Fruit fly (Drosophila melanogaster) whole organism, embryonic: Measurements from ENCODE around the gene CG43707.
A peak's percentile ranks its signal among the peaks of the same experiment; 100 is the strongest.

Source experiments
- Antp ChIP-seq: fragments of 200-800 bp; sonication (Bioruptor generic); optimal IDR thresholded peaks from 3 replicates; lab custom pipeline; 2016; ENCODE audit warnings: missing biosample characterization, missing genetic modification characterization
- Atf6 ChIP-seq: fragments of 200-800 bp; sonication (Bioruptor generic); IDR thresholded peaks from 2 replicates; pipeline ENCODE4 v1.3.6; 2022; ENCODE audit warnings: missing biosample characterization, missing genetic modification characterization
- Blimp-1 ChIP-seq: fragments of 200-800 bp; sonication (Bioruptor generic); optimal IDR thresholded peaks from 3 replicates; lab custom pipeline; 2018; ENCODE audit warnings: missing biosample characterization, missing genetic modification characterization, mild to moderate bottlenecking, moderate library complexity, missing genetic modification reagents
- CG10321 ChIP-seq: fragments of 200-800 bp; sonication (Bioruptor generic); IDR thresholded peaks from 2 replicates; pipeline ENCODE4 v1.3.6; 2022; ENCODE audit warnings: missing biosample characterization, missing genetic modification characterization
- CG10543 ChIP-seq: fragments of 200-800 bp; sonication (Bioruptor generic); optimal IDR thresholded peaks from 3 replicates; lab custom pipeline; 2017; ENCODE audit warnings: missing biosample characterization, mild to moderate bottlenecking, missing genetic modification characterization, moderate library complexity
- CG11723 ChIP-seq: fragments of 200-800 bp; sonication (Bioruptor generic); optimal IDR thresholded peaks from 2 replicates; lab custom pipeline; 2017; ENCODE audit warnings: missing biosample characterization, mild to moderate bottlenecking, missing genetic modification characterization
- CG12769 ChIP-seq: fragments of 200-800 bp; sonication (Bioruptor generic); optimal IDR thresholded peaks from 2 replicates; lab custom pipeline; 2019; ENCODE audit warnings: missing biosample characterization, mild to moderate bottlenecking, missing genetic modification characterization, moderate library complexity
- CG15011 ChIP-seq: fragments of 200-800 bp; sonication (Bioruptor generic); optimal IDR thresholded peaks from 3 replicates; lab custom pipeline; 2018; ENCODE audit warnings: missing biosample characterization, mild to moderate bottlenecking, missing genetic modification characterization
- CG15073 ChIP-seq: fragments of 200-800 bp; sonication (Bioruptor generic); optimal IDR thresholded peaks from 2 replicates; lab custom pipeline; 2016; ENCODE audit warnings: missing biosample characterization, missing genetic modification characterization
- CG1647 ChIP-seq: fragments of 200-800 bp; sonication (Bioruptor generic); optimal IDR thresholded peaks from 3 replicates; lab custom pipeline; 2016; ENCODE audit warnings: missing biosample characterization, missing genetic modification characterization
- CG17385 ChIP-seq: fragments of 200-800 bp; sonication (Bioruptor generic); optimal IDR thresholded peaks from 3 replicates; lab custom pipeline; 2018; ENCODE audit warnings: missing biosample characterization, mild to moderate bottlenecking, missing genetic modification characterization
- CG2678 ChIP-seq: fragments of 200-800 bp; sonication (Bioruptor generic); optimal IDR thresholded peaks from 3 replicates; lab custom pipeline; 2019; ENCODE audit warnings: missing biosample characterization, mild to moderate bottlenecking, missing genetic modification characterization, moderate library complexity
- CG2889 ChIP-seq: fragments of 200-800 bp; sonication (Bioruptor generic); IDR thresholded peaks from 3 replicates; pipeline ENCODE4 v1.3.6; 2022; ENCODE audit warnings: missing biosample characterization, missing genetic modification characterization
- CG3281 ChIP-seq: fragments of 200-800 bp; sonication (Bioruptor generic); optimal IDR thresholded peaks from 3 replicates; lab custom pipeline; 2017; ENCODE audit warnings: missing biosample characterization, mild to moderate bottlenecking, missing genetic modification characterization
- CG3726 ChIP-seq: fragments of 200-800 bp; sonication (Bioruptor generic); IDR thresholded peaks from 3 replicates; pipeline ENCODE4, ENCODE4 v1.3.6; 2022; ENCODE audit warnings: missing biosample characterization, missing genetic modification characterization
- CG3847 ChIP-seq: fragments of 200-800 bp; sonication (Bioruptor generic); IDR thresholded peaks from 2 replicates; pipeline ENCODE4 v1.3.6; 2022; ENCODE audit warnings: missing biosample characterization, missing genetic modification characterization
- CG4820 ChIP-seq: fragments of 200-800 bp; sonication (Bioruptor generic); optimal IDR thresholded peaks from 3 replicates; lab custom pipeline; 2016; ENCODE audit warnings: missing biosample characterization, missing genetic modification characterization
- CG6175 ChIP-seq: fragments of 200-800 bp; sonication (Bioruptor generic); IDR thresholded peaks from 3 replicates; pipeline ENCODE4 v1.3.6; 2022; ENCODE audit warnings: missing biosample characterization, missing genetic modification characterization
- CG6791 ChIP-seq: fragments of 200-800 bp; sonication (Bioruptor generic); IDR thresholded peaks from 3 replicates; pipeline ENCODE4 v1.3.6; 2022; ENCODE audit warnings: missing biosample characterization, missing genetic modification characterization; ENCODE audit not compliant: partially characterized antibody
- CG8924 ChIP-seq: fragments of 200-800 bp; optimal IDR thresholded peaks from 3 replicates; lab custom pipeline; 2019; ENCODE audit warnings: missing biosample characterization, mild to moderate bottlenecking, missing genetic modification characterization, moderate library complexity
- CrebB ChIP-seq: fragments of 200-800 bp; sonication (Bioruptor generic); optimal IDR thresholded peaks from 3 replicates; lab custom pipeline; 2018; ENCODE audit warnings: missing biosample characterization, mild to moderate bottlenecking, missing genetic modification characterization
- Fer1 ChIP-seq: fragments of 200-800 bp; sonication (Bioruptor generic); optimal IDR thresholded peaks from 2 replicates; lab custom pipeline; 2017; ENCODE audit warnings: missing biosample characterization, mild to moderate bottlenecking, missing genetic modification characterization
- Fer2 ChIP-seq: fragments of 200-800 bp; sonication (Bioruptor generic); optimal IDR thresholded peaks from 2 replicates; lab custom pipeline; 2018; ENCODE audit warnings: missing biosample characterization, mild to moderate bottlenecking, missing genetic modification characterization, moderate library complexity
- H15 ChIP-seq: fragments of 200-800 bp; sonication (Bioruptor generic); IDR thresholded peaks from 3 replicates; pipeline ENCODE4 v1.3.6; 2022; ENCODE audit warnings: missing biosample characterization, missing genetic modification characterization
- Hey ChIP-seq: fragments of 200-800 bp; sonication (Bioruptor generic); optimal IDR thresholded peaks from 3 replicates; lab custom pipeline; 2018; ENCODE audit warnings: missing biosample characterization, mild to moderate bottlenecking, missing genetic modification characterization
- Jarid2 ChIP-seq: fragments of 200-800 bp; sonication (Bioruptor generic); optimal IDR thresholded peaks from 3 replicates; lab custom pipeline; 2017; ENCODE audit warnings: mild to moderate bottlenecking, missing biosample characterization, missing genetic modification reagents, missing genetic modification characterization
- Meics ChIP-seq: fragments of 200-800 bp; sonication (Bioruptor generic); optimal IDR thresholded peaks from 2 replicates; lab custom pipeline; 2017; ENCODE audit warnings: missing biosample characterization, mild to moderate bottlenecking, missing genetic modification characterization
- NFAT ChIP-seq: fragments of 200-800 bp; sonication (Bioruptor generic); IDR thresholded peaks from 2 replicates; pipeline ENCODE4 v1.3.6; 2022; ENCODE audit warnings: missing biosample characterization, missing genetic modification characterization
- Nf-YA ChIP-seq: fragments of 200-800 bp; sonication (Bioruptor generic); IDR thresholded peaks from 2 replicates; pipeline ENCODE4 v1.3.6; 2022; ENCODE audit warnings: missing biosample characterization, missing genetic modification characterization
- NfI ChIP-seq: fragments of 200-800 bp; sonication (Bioruptor generic); optimal IDR thresholded peaks from 3 replicates; lab custom pipeline; 2018; ENCODE audit warnings: missing biosample characterization, mild to moderate bottlenecking, missing genetic modification characterization, moderate library complexity
- Poxn ChIP-seq: fragments of 200-800 bp; sonication (Bioruptor generic); IDR thresholded peaks from 2 replicates; pipeline ENCODE4 v1.3.6; 2022; ENCODE audit warnings: missing biosample characterization, missing genetic modification characterization
- TFAM ChIP-seq: fragments of 200-800 bp; sonication (Bioruptor generic); optimal IDR thresholded peaks from 2 replicates; lab custom pipeline; 2017; ENCODE audit warnings: missing biosample characterization, missing genetic modification characterization, inconsistent platforms
- Xrp1 ChIP-seq: fragments of 200-800 bp; sonication (Bioruptor generic); IDR thresholded peaks from 2 replicates; pipeline ENCODE4 v1.3.6; 2022; ENCODE audit warnings: missing biosample characterization, missing genetic modification characterization
- ap ChIP-seq: fragments of 200-800 bp; sonication (Bioruptor generic); IDR thresholded peaks from 2 replicates; pipeline ENCODE4 v1.3.6; 2022; ENCODE audit warnings: missing biosample characterization, missing genetic modification characterization
- ase ChIP-seq: fragments of 200-800 bp; sonication (Bioruptor generic); IDR thresholded peaks from 3 replicates; pipeline ENCODE4 v1.3.6; 2022; ENCODE audit warnings: missing biosample characterization, missing genetic modification characterization
- ash1 ChIP-seq: fragments of 200-800 bp; sonication (Bioruptor generic); optimal IDR thresholded peaks from 2 replicates; lab custom pipeline; 2018; ENCODE audit warnings: missing biosample characterization, mild to moderate bottlenecking, missing genetic modification characterization
- bigmax ChIP-seq: fragments of 200-800 bp; sonication (Bioruptor generic); optimal IDR thresholded peaks from 2 replicates; lab custom pipeline; 2018; ENCODE audit warnings: missing biosample characterization, mild to moderate bottlenecking, missing genetic modification characterization
- caup ChIP-seq: fragments of 200-800 bp; sonication (Bioruptor generic); optimal IDR thresholded peaks from 3 replicates; lab custom pipeline; 2017; ENCODE audit warnings: missing biosample characterization, mild to moderate bottlenecking, missing genetic modification characterization, moderate library complexity; ENCODE audit not compliant: severe bottlenecking
- eve ChIP-seq, 2 experiments: fragments of >200 bp; optimal IDR thresholded peaks; 2 replicates each; lab custom pipeline; 2017; ENCODE audit warnings: missing biosample characterization in 2 of 2, missing genetic modification characterization in 2 of 2
- jing ChIP-seq: fragments of 200-800 bp; sonication (Bioruptor generic); optimal IDR thresholded peaks from 2 replicates; lab custom pipeline; 2018; ENCODE audit warnings: missing biosample characterization, mild to moderate bottlenecking, missing genetic modification characterization
- kay ChIP-seq: fragments of 200-800 bp; sonication (Bioruptor generic); optimal IDR thresholded peaks from 2 replicates; lab custom pipeline; 2016; ENCODE audit warnings: missing biosample characterization, missing genetic modification characterization
- knrl ChIP-seq: fragments of 200-800 bp; sonication (Bioruptor generic); IDR thresholded peaks from 3 replicates; pipeline ENCODE4 v1.3.6; 2022; ENCODE audit warnings: missing biosample characterization, missing genetic modification characterization; ENCODE audit not compliant: partially characterized antibody
- mam ChIP-seq: fragments of 200-800 bp; sonication (Bioruptor generic); optimal IDR thresholded peaks from 3 replicates; lab custom pipeline; 2016; ENCODE audit warnings: missing biosample characterization, missing genetic modification characterization
- shn ChIP-seq: fragments of 200-800 bp; sonication (Bioruptor generic); optimal IDR thresholded peaks from 3 replicates; lab custom pipeline; 2016; ENCODE audit warnings: missing biosample characterization, missing genetic modification characterization
- slp2 ChIP-seq: fragments of 200-800 bp; sonication (Bioruptor generic); optimal IDR thresholded peaks from 2 replicates; lab custom pipeline; 2016; ENCODE audit warnings: missing biosample characterization, missing genetic modification characterization
- tap ChIP-seq: fragments of 200-800 bp; optimal IDR thresholded peaks from 3 replicates; lab custom pipeline; 2019; ENCODE audit warnings: missing biosample characterization, mild to moderate bottlenecking, missing genetic modification characterization, moderate library complexity
- trh ChIP-seq: fragments of 200-800 bp; sonication (Bioruptor generic); optimal IDR thresholded peaks from 2 replicates; lab custom pipeline; 2016; ENCODE audit warnings: missing biosample characterization, missing genetic modification characterization
- ttk ChIP-seq: fragments of 200-800 bp; sonication (Bioruptor generic); IDR thresholded peaks from 2 replicates; pipeline ENCODE4 v2.1.2; 2022; ENCODE audit warnings: missing biosample characterization, missing genetic modification characterization
- tup ChIP-seq: fragments of 200-800 bp; sonication (Bioruptor generic); optimal IDR thresholded peaks from 2 replicates; lab custom pipeline; 2016; ENCODE audit warnings: missing biosample characterization, mild to moderate bottlenecking, missing genetic modification characterization, moderate library complexity
- vnd ChIP-seq: fragments of 200-800 bp; sonication (Bioruptor generic); IDR thresholded peaks from 3 replicates; pipeline ENCODE4 v1.3.6; 2022; ENCODE audit warnings: missing biosample characterization, missing genetic modification characterization; ENCODE audit not compliant: partially characterized antibody

The CG43707 gene

dm6 chr2L:3769718-3770461 lies 12.8 kb downstream of the CG43707 start (continued):
- TF ChIP-seq CG17385 (peak; percentile 42), Fer1 (GFP tag; lab: Kevin White, UChicago) (peak; percentile 20), eve (GFP tag; optimal IDR thresholded peaks at IDR 0.05; lab: Kevin White, UChicago) (no peak), knrl (GFP tag; lab: Robert Waterston, UW) (no peak), Xrp1 (GFP tag; lab: Robert Waterston, UW) (peak; percentile 66), CG8924 (tag; lab: Kevin White, UChicago) (peak; percentile 80), TFAM (GFP tag; lab: Kevin White, UChicago) (no peak), Meics (GFP tag; lab: Kevin White, UChicago) (peak; percentile 11), Fer2 (tag; lab: Kevin White, UChicago) (no peak), H15 (GFP tag; lab: Robert Waterston, UW) (no peak), CG3726 (GFP tag; lab: Robert Waterston, UW) (no peak), mam (no peak), NfI (GFP tag; lab: Kevin White, UChicago) (no peak), ap (GFP tag; lab: Robert Waterston, UW) (no peak), Poxn (GFP tag; lab: Robert Waterston, UW) (no peak), ash1 (GFP tag; lab: Kevin White, UChicago) (no peak), CG10321 (GFP tag; lab: Robert Waterston, UW) (no peak), CrebB (tag; lab: Kevin White, UChicago) (no peak), CG10543 (GFP tag; lab: Kevin White, UChicago) (no peak), ase (no peak), CG11723 (GFP tag; lab: Kevin White, UChicago) (peak; percentile 12), CG3847 (GFP tag; lab: Robert Waterston, UW) (no peak), Antp (GFP tag; lab: Kevin White, UChicago) (no peak), tup (no peak), Nf-YA (GFP tag; lab: Robert Waterston, UW) (no peak), ttk (no peak), CG1647 (GFP tag; lab: Kevin White, UChicago) (no peak), trh (GFP tag; lab: Kevin White, UChicago) (no peak), CG2889 (no peak), vnd (no peak), Hey (tag; lab: Kevin White, UChicago) (no peak), jing (GFP tag; lab: Kevin White, UChicago) (no peak), CG4820 (GFP tag; lab: Kevin White, UChicago) (peak; percentile 18), shn (GFP tag; lab: Kevin White, UChicago) (no peak), bigmax (GFP tag; lab: Kevin White, UChicago) (no peak), CG6791 (GFP tag; lab: Robert Waterston, UW) (no peak), CG2678 (tag; lab: Kevin White, UChicago) (peak; percentile 75), slp2 (GFP tag; lab: Kevin White, UChicago) (no peak), caup (GFP tag; lab: Kevin White, UChicago) (no peak), CG15011 (GFP tag; lab: Kevin White, UChicago) (peak; percentile 25), kay (GFP tag; lab: Kevin White, UChicago) (no peak), Blimp-1 (GFP tag; lab: Kevin White, UChicago) (peak; percentile 78), CG12769 (tag; lab: Kevin White, UChicago) (no peak), Atf6 (no peak), CG15073 (GFP tag; lab: Kevin White, UChicago) (no peak), CG6175 (no peak), NFAT (GFP tag; lab: Robert Waterston, UW) (no peak), CG3281 (GFP tag; lab: Kevin White, UChicago) (no peak), tap (tag; lab: Kevin White, UChicago) (peak; percentile 42), Jarid2 (GFP tag; lab: Kevin White, UChicago) (no peak)
